Worm (Caenorhabditis elegans) whole organism, L3 larva: ENCODE measurements around the gene F55C12.6.
A peak's percentile ranks its signal among the peaks of the same experiment; 100 is the strongest.

Source experiments
- aly-2 ChIP-seq: fragments of 150-350 bp; optimal IDR thresholded peaks from 2 replicates; lab custom pipeline; 2014; ENCODE audit warnings: missing biosample characterization, missing genetic modification characterization
- ama-1 ChIP-seq: fragments of 150-350 bp; optimal IDR thresholded peaks from 2 replicates; lab custom pipeline; 2018
- ceh-16 ChIP-seq: sonication (generic microtip); optimal IDR thresholded peaks from 2 replicates; lab custom pipeline; 2017; ENCODE audit warnings: missing biosample characterization, missing genetic modification characterization
- ceh-28 ChIP-seq: fragments of 150-350 bp; optimal IDR thresholded peaks from 2 replicates; lab custom pipeline; 2014; ENCODE audit warnings: missing biosample characterization, missing genetic modification reagents, missing genetic modification characterization
- ceh-82 ChIP-seq: fragments of 150-350 bp; optimal IDR thresholded peaks from 2 replicates; lab custom pipeline; 2014; ENCODE audit warnings: missing biosample characterization, missing genetic modification characterization
- ceh-9 ChIP-seq: sonication (generic microtip); optimal IDR thresholded peaks from 2 replicates; lab custom pipeline; 2018; ENCODE audit warnings: missing biosample characterization, missing genetic modification characterization
- daf-12 ChIP-seq: fragments of 150-350 bp; optimal IDR thresholded peaks from 2 replicates; lab custom pipeline; 2014; ENCODE audit warnings: missing biosample characterization, missing genetic modification reagents, missing genetic modification characterization
- egl-27 ChIP-seq: sonication (generic microtip); optimal IDR thresholded peaks from 4 replicates; lab custom pipeline; 2017; ENCODE audit warnings: missing biosample characterization, missing genetic modification reagents, missing genetic modification characterization
- egl-5 ChIP-seq: fragments of 150-350 bp; optimal IDR thresholded peaks from 2 replicates; lab custom pipeline; 2017; ENCODE audit warnings: missing biosample characterization, missing genetic modification reagents, missing genetic modification characterization, inconsistent platforms
- elt-1 ChIP-seq: fragments of 150-350 bp; optimal IDR thresholded peaks from 2 replicates; lab custom pipeline; 2014; ENCODE audit warnings: missing biosample characterization, missing genetic modification characterization
- elt-2 ChIP-seq: sonication (generic microtip); optimal IDR thresholded peaks from 2 replicates; lab custom pipeline; 2016; ENCODE audit warnings: missing genetic modification reagents, mild to moderate bottlenecking, missing genetic modification characterization, missing compliant biosample characterization
- elt-3 ChIP-seq, 3 experiments: fragments of 150-350 bp in 1 of 3; sonication (generic microtip) in 2 of 3; optimal IDR thresholded peaks; 2 replicates in 2 of 3; 4 replicates in 1 of 3; lab custom pipeline; 2014 to 2017; ENCODE audit warnings: missing biosample characterization in 3 of 3, missing genetic modification characterization in 3 of 3
- eor-1 ChIP-seq, 2 experiments: fragments of 150-350 bp; optimal IDR thresholded peaks; 2 replicates each; lab custom pipeline; 2014 to 2018; ENCODE audit warnings: missing biosample characterization in 2 of 2, missing genetic modification characterization in 2 of 2
- fkh-10 ChIP-seq: sonication (generic microtip); optimal IDR thresholded peaks from 2 replicates; lab custom pipeline; 2017; ENCODE audit warnings: missing biosample characterization, missing genetic modification reagents, missing genetic modification characterization
- fkh-2 ChIP-seq: fragments of 150-350 bp; optimal IDR thresholded peaks from 2 replicates; lab custom pipeline; 2014; ENCODE audit warnings: missing biosample characterization, missing genetic modification reagents, missing genetic modification characterization
- hmg-11 ChIP-seq: sonication (generic microtip); optimal IDR thresholded peaks from 2 replicates; lab custom pipeline; 2016; ENCODE audit warnings: missing genetic modification characterization, missing compliant biosample characterization
- jun-1 ChIP-seq: fragments of 150-350 bp; optimal IDR thresholded peaks from 2 replicates; lab custom pipeline; 2014; ENCODE audit warnings: missing biosample characterization, missing genetic modification reagents, missing genetic modification characterization
- lin-15B ChIP-seq: fragments of 150-350 bp; optimal IDR thresholded peaks from 2 replicates; lab custom pipeline; 2014; ENCODE audit warnings: missing biosample characterization, missing genetic modification characterization
- lsy-12 ChIP-seq: sonication (generic microtip); optimal IDR thresholded peaks from 2 replicates; lab custom pipeline; 2016; ENCODE audit warnings: mild to moderate bottlenecking, missing genetic modification characterization, missing compliant biosample characterization
- mdl-1 ChIP-seq: fragments of 150-350 bp; optimal IDR thresholded peaks from 2 replicates; lab custom pipeline; 2014; ENCODE audit warnings: missing biosample characterization, missing genetic modification characterization
- mml-1 ChIP-seq: fragments of 150-350 bp; sonication (generic microtip); optimal IDR thresholded peaks from 3 replicates; lab custom pipeline; 2014; ENCODE audit warnings: missing biosample characterization, missing genetic modification characterization
- nfya-1 ChIP-seq: sonication (generic microtip); optimal IDR thresholded peaks from 2 replicates; lab custom pipeline; 2017; ENCODE audit warnings: missing genetic modification characterization, mild to moderate bottlenecking, missing compliant biosample characterization, antibody characterized with exemption, moderate library complexity; ENCODE audit not compliant: insufficient read depth
- nhr-11 ChIP-seq: fragments of 150-350 bp; optimal IDR thresholded peaks from 2 replicates; lab custom pipeline; 2014; ENCODE audit warnings: missing biosample characterization, missing genetic modification characterization
- nhr-12 ChIP-seq: fragments of 150-350 bp; optimal IDR thresholded peaks from 2 replicates; lab custom pipeline; 2014; ENCODE audit warnings: missing biosample characterization, missing genetic modification characterization
- nhr-23 ChIP-seq: fragments of 150-350 bp; optimal IDR thresholded peaks from 2 replicates; lab custom pipeline; 2014; ENCODE audit warnings: missing biosample characterization, missing genetic modification reagents, missing genetic modification characterization
- nhr-25 ChIP-seq: sonication (generic microtip); optimal IDR thresholded peaks from 2 replicates; lab custom pipeline; 2017; ENCODE audit warnings: missing biosample characterization, missing genetic modification characterization
- nhr-28 ChIP-seq: fragments of 150-350 bp; optimal IDR thresholded peaks from 2 replicates; lab custom pipeline; 2014; ENCODE audit warnings: missing biosample characterization, missing genetic modification characterization
- nhr-43 ChIP-seq: sonication (generic microtip); optimal IDR thresholded peaks from 2 replicates; lab custom pipeline; 2016; ENCODE audit warnings: mild to moderate bottlenecking, missing genetic modification characterization, missing compliant biosample characterization; ENCODE audit not compliant: poor library complexity, severe bottlenecking
- nhr-67 ChIP-seq: fragments of 150-350 bp; optimal IDR thresholded peaks from 2 replicates; lab custom pipeline; 2014; ENCODE audit warnings: missing biosample characterization, missing genetic modification characterization
- nhr-76 ChIP-seq: fragments of 150-350 bp; sonication (generic microtip); optimal IDR thresholded peaks from 5 replicates; lab custom pipeline; 2014; ENCODE audit warnings: missing biosample characterization, missing genetic modification characterization
- nhr-77 ChIP-seq: fragments of 150-350 bp; optimal IDR thresholded peaks from 2 replicates; lab custom pipeline; 2014; ENCODE audit warnings: missing biosample characterization, missing genetic modification characterization
- pha-4 ChIP-seq: fragments of 150-350 bp; optimal IDR thresholded peaks from 2 replicates; lab custom pipeline; 2014; ENCODE audit warnings: missing biosample characterization, missing genetic modification reagents, missing genetic modification characterization
- pqm-1 ChIP-seq: fragments of 150-350 bp; optimal IDR thresholded peaks from 2 replicates; lab custom pipeline; 2017; ENCODE audit warnings: missing biosample characterization, missing genetic modification characterization, inconsistent platforms
- sea-2 ChIP-seq: fragments of 150-350 bp; sonication (generic microtip); optimal IDR thresholded peaks from 4 replicates; lab custom pipeline; 2014; ENCODE audit warnings: missing biosample characterization, missing genetic modification reagents, missing genetic modification characterization
- skn-1 ChIP-seq: fragments of 150-350 bp; optimal IDR thresholded peaks from 2 replicates; lab custom pipeline; 2014; ENCODE audit warnings: missing biosample characterization, missing genetic modification characterization
- snpc-4 ChIP-seq: fragments of 150-350 bp; optimal IDR thresholded peaks from 2 replicates; lab custom pipeline; 2014; ENCODE audit warnings: missing biosample characterization, missing genetic modification characterization
- tbx-2 ChIP-seq: sonication (generic microtip); optimal IDR thresholded peaks from 2 replicates; lab custom pipeline; 2016; ENCODE audit warnings: mild to moderate bottlenecking, missing genetic modification characterization, missing compliant biosample characterization
- unc-39 ChIP-seq: sonication (generic microtip); optimal IDR thresholded peaks from 4 replicates; lab custom pipeline; 2017; ENCODE audit warnings: missing biosample characterization, missing genetic modification characterization
- unc-62 ChIP-seq: fragments of 150-350 bp; sonication (generic microtip); optimal IDR thresholded peaks from 4 replicates; lab custom pipeline; 2014; ENCODE audit warnings: missing biosample characterization, missing genetic modification reagents, missing genetic modification characterization
- zag-1 ChIP-seq: fragments of 150-350 bp; optimal IDR thresholded peaks from 2 replicates; lab custom pipeline; 2014; ENCODE audit warnings: missing biosample characterization, missing genetic modification characterization
- ztf-11 ChIP-seq: fragments of 150-350 bp; optimal IDR thresholded peaks from 2 replicates; lab custom pipeline; 2014; ENCODE audit warnings: missing biosample characterization, missing genetic modification characterization
- ztf-4 ChIP-seq: fragments of 150-350 bp; optimal IDR thresholded peaks from 2 replicates; lab custom pipeline; 2014; ENCODE audit warnings: missing biosample characterization, missing genetic modification characterization

Gene F55C12.6

DNA sequence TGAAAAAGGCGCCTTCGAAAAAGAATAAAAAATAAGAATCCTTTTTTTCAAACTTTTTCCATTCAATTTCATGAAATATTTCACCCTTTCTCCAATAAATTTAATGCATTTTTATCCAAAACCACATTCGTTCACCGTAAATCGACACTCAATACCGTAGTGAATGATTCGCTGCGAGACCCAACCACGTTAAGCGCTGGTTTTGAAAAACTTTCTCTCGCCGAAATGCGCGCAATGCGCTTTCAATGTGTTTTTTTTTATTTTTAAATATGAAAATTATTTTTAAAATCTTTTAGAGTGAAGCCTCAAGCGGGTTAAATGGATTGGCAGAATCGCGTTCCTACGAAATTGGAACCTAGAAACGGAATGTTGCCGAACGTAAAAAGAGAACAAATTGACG is 30.3 kb upstream of the F55C12.6 start, which contains the start of gene F59G1.8:
Gene F59G1.8, plus strand, starts transcription at position 293 of the 400 bp plus-strand sequence.
- TF ChIP-seq pqm-1 (tag; lab: Kevin White, UChicago) = no peak
- TF ChIP-seq elt-3 (tag; optimal IDR thresholded peaks at IDR 0.05; lab: Kevin White, UChicago) = no peak
- TF ChIP-seq lin-15B (tag; lab: Kevin White, UChicago) = no peak
- no peak for TF ChIP-seq snpc-4
- no peak for TF ChIP-seq ztf-11 (tag; lab: Kevin White, UChicago)
- no peak for TF ChIP-seq ceh-9 (tag; lab: Kevin White, UChicago)
- no peak for TF ChIP-seq tbx-2 (tag; lab: Kevin White, UChicago)
- no peak for TF ChIP-seq nhr-67 (tag; lab: Kevin White, UChicago)
- no peak for TF ChIP-seq lsy-12
- no peak for TF ChIP-seq nfya-1 (tag; lab: Kevin White, UChicago)
- no peak for TF ChIP-seq unc-62 (GFP tag; lab: Kevin White, UChicago)
- TF ChIP-seq fkh-10 (GFP tag; lab: Kevin White, UChicago) = no peak
- TF ChIP-seq aly-2 (tag; lab: Kevin White, UChicago) = no peak
- TF ChIP-seq ceh-82 = no peak
- TF ChIP-seq skn-1 = no peak
- no peak for TF ChIP-seq sea-2 (GFP tag; lab: Kevin White, UChicago)

DNA sequence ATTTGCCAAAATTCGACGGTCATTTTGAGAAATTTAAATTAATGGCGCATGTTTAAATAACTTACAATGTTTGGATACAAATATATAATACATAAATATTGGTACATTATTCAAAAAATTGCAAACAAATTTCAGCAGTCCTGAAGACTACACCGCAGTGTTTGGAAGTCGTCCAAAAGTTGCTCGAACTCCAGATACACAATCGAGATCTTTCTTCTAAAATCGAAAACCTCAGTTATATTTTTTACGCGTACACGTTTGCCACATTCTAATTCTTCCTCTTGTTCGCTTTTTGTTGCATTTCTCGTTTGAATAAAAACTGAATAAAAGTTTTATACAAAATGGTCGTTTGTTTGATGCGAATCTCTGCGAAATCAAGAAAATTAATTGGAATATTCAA is 28.3 kb upstream of the F55C12.6 start, which contains the start of gene tsp-18:
Gene tsp-18, plus strand, starts transcription at position 301 of the 400 bp plus-strand sequence.
- no peak for TF ChIP-seq egl-5 (tag; lab: Kevin White, UChicago)
- TF ChIP-seq skn-1 = no peak
- TF ChIP-seq fkh-2 (tag; lab: Kevin White, UChicago) = no peak
- TF ChIP-seq unc-39 (tag; lab: Kevin White, UChicago) = no peak
- TF ChIP-seq lin-15B (tag; lab: Kevin White, UChicago) = no peak
- no peak for TF ChIP-seq lsy-12
- no peak for TF ChIP-seq nhr-11 (tag; lab: Kevin White, UChicago)
- no peak for TF ChIP-seq sea-2 (GFP tag; lab: Kevin White, UChicago)
- TF ChIP-seq ceh-16 = no peak
- no peak for TF ChIP-seq pha-4 (tag; lab: Kevin White, UChicago)
- no peak for TF ChIP-seq fkh-10 (GFP tag; lab: Kevin White, UChicago)
- no peak for TF ChIP-seq nhr-76 (tag; lab: Kevin White, UChicago)
- TF ChIP-seq ceh-28 (tag; lab: Kevin White, UChicago) = no peak
- no peak for TF ChIP-seq hmg-11 (tag; lab: Kevin White, UChicago)

DNA sequence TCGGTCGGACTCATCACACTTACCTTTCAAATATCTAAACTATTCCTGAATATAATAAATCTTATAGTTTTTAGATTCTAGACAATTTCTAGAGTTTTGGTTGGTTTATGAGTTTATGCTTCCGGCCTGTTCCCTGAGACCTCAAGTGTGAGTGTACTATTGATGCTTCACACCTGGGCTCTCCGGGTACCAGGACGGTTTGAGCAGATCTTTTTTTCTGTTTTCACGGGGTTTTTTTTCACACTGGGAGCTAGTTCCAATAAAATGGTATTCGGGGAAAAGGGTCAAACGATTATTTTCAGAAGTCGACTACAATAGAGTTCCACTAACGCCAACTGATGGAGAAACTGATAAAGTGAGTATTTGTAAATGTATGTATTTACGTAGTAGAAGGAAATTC is 26.2 kb upstream of the F55C12.6 start:
- TF ChIP-seq ztf-11 (tag; lab: Kevin White, UChicago) = no peak
- no peak for TF ChIP-seq pha-4 (tag; lab: Kevin White, UChicago)
- no peak for TF ChIP-seq nhr-25 (tag; lab: Kevin White, UChicago)
- TF ChIP-seq nhr-28 (tag; lab: Kevin White, UChicago) = no peak
- TF ChIP-seq zag-1 = no peak
- TF ChIP-seq nhr-67 (tag; lab: Kevin White, UChicago) = no peak
- no peak for TF ChIP-seq elt-3 (tag; optimal IDR thresholded peaks at IDR 0.05; lab: Kevin White, UChicago)
- no peak for TF ChIP-seq jun-1 (tag; lab: Kevin White, UChicago)
- no peak for TF ChIP-seq ama-1 (lab: Kevin White, UChicago)

DNA sequence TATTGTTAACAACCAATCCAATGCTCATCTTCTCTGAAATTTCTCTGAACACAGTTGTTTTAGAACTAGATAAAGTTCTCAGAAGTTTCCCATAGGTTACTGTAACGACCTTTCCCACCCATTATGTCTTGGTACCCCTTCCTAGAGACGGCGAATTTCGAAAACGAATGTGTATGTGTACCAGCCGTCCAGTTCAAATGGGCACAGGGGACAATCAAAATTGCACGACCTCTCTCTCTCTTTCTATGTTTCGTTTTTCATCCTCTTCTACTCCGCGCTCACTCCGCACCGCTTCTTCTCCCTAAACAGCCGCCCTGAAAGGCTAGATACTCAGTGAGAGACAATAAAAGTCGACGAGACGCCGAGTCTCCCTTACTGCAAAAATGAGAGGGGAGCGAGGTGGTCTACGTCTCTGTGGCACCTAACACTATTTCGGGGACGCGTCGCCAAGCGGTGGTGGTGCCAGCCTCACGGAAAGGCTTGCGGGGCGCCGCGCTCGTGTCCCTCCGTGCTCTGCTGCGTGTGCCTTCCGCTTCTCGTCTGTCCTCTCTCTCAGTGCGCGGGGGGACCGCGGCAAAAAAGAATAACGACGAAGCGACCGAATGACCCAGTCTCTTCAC is 25.6 kb upstream of the F55C12.6 start:
- TF ChIP-seq elt-2 (tag; lab: Kevin White, UChicago) = peak; percentile 28
- peak; percentile 23 for TF ChIP-seq ceh-82
- no peak for TF ChIP-seq nhr-28 (tag; lab: Kevin White, UChicago)
- peak; percentile 5 for TF ChIP-seq pha-4 (tag; lab: Kevin White, UChicago)
- peak; percentile 62 for TF ChIP-seq tbx-2 (tag; lab: Kevin White, UChicago)
- peak; percentile 72 for TF ChIP-seq hmg-11 (tag; lab: Kevin White, UChicago)
- no peak for TF ChIP-seq mdl-1
- no peak for TF ChIP-seq eor-1 (tag; optimal IDR thresholded peaks at IDR 0.05; lab: Kevin White, UChicago)
- TF ChIP-seq daf-12 = no peak
- no peak for TF ChIP-seq nhr-12
- no peak for TF ChIP-seq unc-39 (tag; lab: Kevin White, UChicago)
- peak; percentile 68 for TF ChIP-seq ama-1 (lab: Kevin White, UChicago)
- TF ChIP-seq elt-3 (tag; optimal IDR thresholded peaks at IDR 0.05; lab: Kevin White, UChicago) = no peak
- peak; percentile 21 for TF ChIP-seq unc-62 (GFP tag; lab: Kevin White, UChicago)
- no peak for TF ChIP-seq fkh-2 (tag; lab: Kevin White, UChicago)
- TF ChIP-seq lsy-12 = peak; percentile 38
- TF ChIP-seq egl-5 (tag; lab: Kevin White, UChicago) = peak; percentile 76
- TF ChIP-seq skn-1 = no peak
- TF ChIP-seq ceh-16 = no peak
- peak; percentile 35 for TF ChIP-seq nhr-43 (tag; lab: Kevin White, UChicago)
- no peak for TF ChIP-seq ztf-4 (tag; lab: Kevin White, UChicago)
- no peak for TF ChIP-seq nhr-77 (tag; lab: Kevin White, UChicago)
- peak; percentile 75 for TF ChIP-seq nfya-1 (tag; lab: Kevin White, UChicago)
- TF ChIP-seq nhr-23 (tag; lab: Kevin White, UChicago) = peak; percentile 72
- TF ChIP-seq sea-2 (GFP tag; lab: Kevin White, UChicago) = no peak
- no peak for TF ChIP-seq egl-27 (tag; lab: Kevin White, UChicago)
- TF ChIP-seq pqm-1 (tag; lab: Kevin White, UChicago) = peak; percentile 6
- no peak for TF ChIP-seq zag-1
- TF ChIP-seq mml-1 (tag; lab: Kevin White, UChicago) = no peak
- TF ChIP-seq elt-1 (tag; lab: Kevin White, UChicago) = no peak
- TF ChIP-seq nhr-11 (tag; lab: Kevin White, UChicago) = no peak
- no peak for TF ChIP-seq nhr-67 (tag; lab: Kevin White, UChicago)
- TF ChIP-seq ceh-28 (tag; lab: Kevin White, UChicago) = no peak
- no peak for TF ChIP-seq ceh-9 (tag; lab: Kevin White, UChicago)
